Fruit fly (Drosophila melanogaster): ENCODE data around the gene Dnaaf5.

The Dnaaf5 gene

dm6 chr3R:14361741-14362232 lies at the start of gene Dnaaf5:
Gene Dnaaf5, minus strand, starts transcription at chr3R:14361786.
- TF ChIP-seq kah (GFP tag; optimal IDR thresholded peaks at IDR 0.05): no peak
- peak; percentile 18 for TF ChIP-seq CG1233 (GFP tag; optimal IDR thresholded peaks at IDR 0.05)
- TF ChIP-seq CG33557 (GFP tag; optimal IDR thresholded peaks at IDR 0.05): no peak
- TF ChIP-seq Sry-β (GFP tag; optimal IDR thresholded peaks at IDR 0.05): no peak
- TF ChIP-seq Stat92E (GFP tag; optimal IDR thresholded peaks at IDR 0.05): peak in 1 of 3 experiments; percentile 45
- peak; percentile 21 for TF ChIP-seq CG3281 (GFP tag; optimal IDR thresholded peaks at IDR 0.05)
- TF ChIP-seq MBD-R2 (GFP tag; IDR thresholded peaks at IDR 0.05): peak; percentile 51; the same call in 1 of the 2 replicates
- TF ChIP-seq Med (GFP tag): peak; percentile 83
- TF ChIP-seq lab (GFP tag; optimal IDR thresholded peaks at IDR 0.05): peak; percentile 81
- peak; percentile 5 for TF ChIP-seq CrebB (tag; optimal IDR thresholded peaks at IDR 0.05)
- peak; percentile 9 for TF ChIP-seq Fer3 (tag; optimal IDR thresholded peaks at IDR 0.05)
- peak; percentile 31; the same call in 1 of the 2 replicates for TF ChIP-seq sob (GFP tag; IDR thresholded peaks at IDR 0.05)
- peak; percentile 80 for TF ChIP-seq mirr (GFP tag; optimal IDR thresholded peaks at IDR 0.05)
- TF ChIP-seq CG9932 (GFP tag; IDR thresholded peaks at IDR 0.05): peak; percentile 31; the same call in 1 of the 2 replicates
- no peak for TF ChIP-seq Lpt (GFP tag; optimal IDR thresholded peaks at IDR 0.05)
- TF ChIP-seq nom (GFP tag; optimal IDR thresholded peaks at IDR 0.05): peak; percentile 16
- TF ChIP-seq CG7745 (tag; optimal IDR thresholded peaks at IDR 0.05): peak; percentile 47
- TF ChIP-seq CG11398 (GFP tag; optimal IDR thresholded peaks at IDR 0.05): peak; percentile 20
- peak; percentile 42 for TF ChIP-seq CG17385 (GFP tag; optimal IDR thresholded peaks at IDR 0.05)
- peak; percentile 13 for TF ChIP-seq CG13624 (GFP tag; optimal IDR thresholded peaks at IDR 0.05)
- TF ChIP-seq Hmr (GFP tag; optimal IDR thresholded peaks at IDR 0.05): peak; percentile 7
- no peak for TF ChIP-seq CG4854 (GFP tag; optimal IDR thresholded peaks at IDR 0.05)
- peak; percentile 98 for TF ChIP-seq grn (GFP tag; optimal IDR thresholded peaks at IDR 0.05)
- peak; percentile 4 for TF ChIP-seq CG12659 (GFP tag; optimal IDR thresholded peaks at IDR 0.05)
- peak; percentile 83 for TF ChIP-seq CG12769 (tag; optimal IDR thresholded peaks at IDR 0.05)
- no peak for TF ChIP-seq CG10462 (GFP tag; optimal IDR thresholded peaks at IDR 0.05)
- no peak for TF ChIP-seq toy (GFP tag; IDR thresholded peaks at IDR 0.05)
- TF ChIP-seq CG13894 (tag; optimal IDR thresholded peaks at IDR 0.05): peak; percentile 20
- peak; percentile 3 for TF ChIP-seq CG2712 (tag; optimal IDR thresholded peaks at IDR 0.05)
- peak; percentile 32 for TF ChIP-seq Deaf1 (tag; optimal IDR thresholded peaks at IDR 0.05)
- 0 out of 2 replicates have a peak, but pooled peaks have one; percentile 26 for TF ChIP-seq Bgb (GFP tag; IDR thresholded peaks at IDR 0.05; ENCODE audit: partially characterized antibody)
- peak; percentile 50 for TF ChIP-seq slbo (GFP tag; IDR thresholded peaks at IDR 0.05)
- TF ChIP-seq dpn (GFP tag; optimal IDR thresholded peaks at IDR 0.05): peak in 1 of 2 experiments; percentile 25
- TF ChIP-seq oc (tag; optimal IDR thresholded peaks at IDR 0.05): peak; percentile 8
- TF ChIP-seq eyg (GFP tag; optimal IDR thresholded peaks at IDR 0.05): peak; percentile 27
- TF ChIP-seq CG2120 (GFP tag; optimal IDR thresholded peaks at IDR 0.05): peak; percentile 21
- no peak for TF ChIP-seq jing (GFP tag; optimal IDR thresholded peaks at IDR 0.05)
- peak; percentile 35 for TF ChIP-seq CTCF (GFP tag; optimal IDR thresholded peaks at IDR 0.05)
- peak; percentile 17 for TF ChIP-seq CG3995 (GFP tag; optimal IDR thresholded peaks at IDR 0.05)
- peak; percentile 34 for TF ChIP-seq sqz (GFP tag; optimal IDR thresholded peaks at IDR 0.05)
- no peak for TF ChIP-seq ara (GFP tag; IDR thresholded peaks at IDR 0.05)
- peak; percentile 64 for TF ChIP-seq CG34376 (GFP tag; optimal IDR thresholded peaks at IDR 0.05)
- peak; percentile 1 for TF ChIP-seq CG15269 (tag; optimal IDR thresholded peaks at IDR 0.05)
- peak; percentile 51 for TF ChIP-seq CG15479 (GFP tag; optimal IDR thresholded peaks at IDR 0.05)
- TF ChIP-seq CG11696 (GFP tag; IDR thresholded peaks at IDR 0.05): 0 out of 2 replicates have a peak, but pooled peaks have one; percentile 10
- TF ChIP-seq kni (GFP tag; optimal IDR thresholded peaks at IDR 0.05): no peak
- 0 out of 2 replicates have a peak, but pooled peaks have one; percentile 29 for TF ChIP-seq stc (GFP tag; IDR thresholded peaks at IDR 0.05)
- TF ChIP-seq pzg (GFP tag; optimal IDR thresholded peaks at IDR 0.05): peak; percentile 34
- peak; percentile 51 for TF ChIP-seq CG18599 (GFP tag; optimal IDR thresholded peaks at IDR 0.05)
